Worm (Caenorhabditis elegans) whole organism, L3 larva: ENCODE data around the gene F35D11.1.

Source experiments
- ama-1 ChIP-seq: fragments of 150-350 bp; optimal IDR thresholded peaks from 2 replicates; lab custom pipeline; 2018
- elt-1 ChIP-seq: fragments of 150-350 bp; optimal IDR thresholded peaks from 2 replicates; lab custom pipeline; 2014; ENCODE audit warnings: missing biosample characterization, missing genetic modification characterization
- fkh-10 ChIP-seq: sonication (generic microtip); optimal IDR thresholded peaks from 2 replicates; lab custom pipeline; 2017; ENCODE audit warnings: missing biosample characterization, missing genetic modification reagents, missing genetic modification characterization
- nhr-12 ChIP-seq: fragments of 150-350 bp; optimal IDR thresholded peaks from 2 replicates; lab custom pipeline; 2014; ENCODE audit warnings: missing biosample characterization, missing genetic modification characterization
- nhr-25 ChIP-seq: sonication (generic microtip); optimal IDR thresholded peaks from 2 replicates; lab custom pipeline; 2017; ENCODE audit warnings: missing biosample characterization, missing genetic modification characterization
- nhr-77 ChIP-seq: fragments of 150-350 bp; optimal IDR thresholded peaks from 2 replicates; lab custom pipeline; 2014; ENCODE audit warnings: missing biosample characterization, missing genetic modification characterization
- pha-4 ChIP-seq: fragments of 150-350 bp; optimal IDR thresholded peaks from 2 replicates; lab custom pipeline; 2014; ENCODE audit warnings: missing biosample characterization, missing genetic modification reagents, missing genetic modification characterization
- snpc-4 ChIP-seq: fragments of 150-350 bp; optimal IDR thresholded peaks from 2 replicates; lab custom pipeline; 2014; ENCODE audit warnings: missing biosample characterization, missing genetic modification characterization
- tbx-2 ChIP-seq: sonication (generic microtip); optimal IDR thresholded peaks from 2 replicates; lab custom pipeline; 2016; ENCODE audit warnings: mild to moderate bottlenecking, missing genetic modification characterization, missing compliant biosample characterization
- unc-39 ChIP-seq: sonication (generic microtip); optimal IDR thresholded peaks from 4 replicates; lab custom pipeline; 2017; ENCODE audit warnings: missing biosample characterization, missing genetic modification characterization
- zag-1 ChIP-seq: fragments of 150-350 bp; optimal IDR thresholded peaks from 2 replicates; lab custom pipeline; 2014; ENCODE audit warnings: missing biosample characterization, missing genetic modification characterization

DNA sequence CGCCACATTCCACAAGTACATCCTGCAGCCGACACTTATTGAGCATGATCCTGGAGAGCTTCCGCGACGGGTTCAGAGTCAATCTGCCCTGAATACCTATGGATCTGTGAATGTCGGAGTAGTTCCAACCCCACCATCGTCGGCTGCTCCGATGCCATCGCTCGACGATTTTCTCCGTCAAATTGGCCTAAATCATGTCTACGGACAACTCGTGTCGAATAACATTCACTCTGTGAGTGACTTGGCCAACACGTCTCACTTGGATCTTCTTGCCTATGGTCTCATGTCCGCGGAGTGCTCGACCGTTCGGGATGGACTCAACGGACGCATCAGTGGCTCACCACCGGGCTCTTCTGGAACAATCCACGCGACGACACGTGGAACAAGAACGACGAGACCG is 36.6 kb upstream of the F35D11.1 start:
- TF ChIP-seq snpc-4 (no peak), tbx-2 (tag; lab: Kevin White, UChicago) (no peak), nhr-12 (tag; lab: Kevin White, UChicago) (no peak), ama-1 (no peak), fkh-10 (GFP tag; lab: Kevin White, UChicago) (no peak), pha-4 (tag; lab: Kevin White, UChicago) (no peak), elt-1 (tag; lab: Kevin White, UChicago) (no peak), nhr-77 (tag; lab: Kevin White, UChicago) (no peak), unc-39 (tag; lab: Kevin White, UChicago) (no peak), nhr-25 (tag; lab: Kevin White, UChicago) (no peak), zag-1 (tag; lab: Kevin White, UChicago) (no peak)
